Fruit fly (Drosophila melanogaster): ENCODE measurements around the gene Pex2.

DNA sequence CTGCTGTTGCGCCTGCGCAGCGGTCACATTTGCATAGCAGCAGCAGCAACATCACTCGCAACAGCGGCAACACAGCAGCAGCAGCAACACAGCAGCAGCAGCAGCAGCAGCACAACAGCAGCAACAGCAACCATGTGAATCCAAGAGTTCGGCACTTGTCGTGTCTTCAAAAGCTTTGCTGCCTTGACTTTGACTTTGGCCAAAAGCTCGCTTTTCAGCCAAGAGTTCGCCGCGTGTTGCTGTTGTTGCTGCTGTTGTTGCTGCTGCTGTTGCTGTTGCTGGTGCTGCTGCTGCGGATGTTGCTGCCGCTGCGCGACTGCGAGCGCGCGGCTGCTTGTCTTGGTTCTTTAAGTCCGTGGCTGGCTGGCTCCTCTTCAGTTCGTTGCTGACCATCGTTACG, 33.2 kb downstream of the Pex2 start, which contains the start of gene ImpE1:
- no peak for TF ChIP-seq gl (tag; optimal IDR thresholded peaks at IDR 0.05)
- no peak for TF ChIP-seq CG8159 (tag; optimal IDR thresholded peaks at IDR 0.05)
- no peak for TF ChIP-seq CG9948 (tag; optimal IDR thresholded peaks at IDR 0.05)
- TF ChIP-seq CG8301 (tag; optimal IDR thresholded peaks at IDR 0.05), result no peak
- TF ChIP-seq EcR (GFP tag; optimal IDR thresholded peaks at IDR 0.05), result no peak
- no peak for TF ChIP-seq CG34367 (tag; optimal IDR thresholded peaks at IDR 0.05)
- TF ChIP-seq Pif1A (GFP tag; optimal IDR thresholded peaks at IDR 0.05), result no peak
